Fruit fly (Drosophila melanogaster) S2 (cell line): ENCODE data around the gene CG31156.

Source experiments
- CG8478 ChIP-seq: fragments of >200 bp; optimal IDR thresholded peaks from 2 replicates; lab custom pipeline; 2018
- CTCF ChIP-seq, 2 experiments: fragments of >200 bp; optimal IDR thresholded peaks; 2 replicates each; lab custom pipeline; 2018

dm6 chr3R:22569888-22570287 is 43.6 kb downstream of the CG31156 start, which contains the start of gene CG33110:
- TF ChIP-seq CG8478 (lab: Kevin White, UChicago) (no peak), CTCF (optimal IDR thresholded peaks at IDR 0.05; lab: Kevin White, UChicago) (no peak)
